Fruit fly (Drosophila melanogaster) whole organism, embryonic: Measurements from ENCODE around the gene CG18131.

Experiments used
- CG12391 ChIP-seq: fragments of 200-800 bp; sonication (Bioruptor generic); optimal IDR thresholded peaks from 3 replicates; lab custom pipeline; 2018; ENCODE audit warnings: missing biosample characterization, mild to moderate bottlenecking, missing genetic modification characterization, moderate library complexity
- CG12744 ChIP-seq: fragments of 200-800 bp; sonication (Bioruptor generic); optimal IDR thresholded peaks from 2 replicates; lab custom pipeline; 2016; ENCODE audit warnings: missing biosample characterization, missing genetic modification characterization
- CG14710 ChIP-seq: fragments of 200-800 bp; sonication (Bioruptor generic); optimal IDR thresholded peaks from 3 replicates; lab custom pipeline; 2019; ENCODE audit warnings: missing biosample characterization, mild to moderate bottlenecking, missing genetic modification characterization, moderate library complexity
- CG1529 ChIP-seq: fragments of 200-800 bp; sonication (Bioruptor generic); optimal IDR thresholded peaks from 3 replicates; lab custom pipeline; 2018; ENCODE audit warnings: missing biosample characterization, missing genetic modification characterization
- CG15696 ChIP-seq: fragments of 200-800 bp; sonication (Bioruptor generic); optimal IDR thresholded peaks from 2 replicates; lab custom pipeline; 2019; ENCODE audit warnings: missing biosample characterization, mild to moderate bottlenecking, missing genetic modification characterization, moderate library complexity
- CG1603 ChIP-seq: fragments of 200-800 bp; sonication (Bioruptor generic); optimal IDR thresholded peaks from 2 replicates; lab custom pipeline; 2019; ENCODE audit warnings: missing biosample characterization, mild to moderate bottlenecking, missing genetic modification characterization, moderate library complexity
- CG16815 ChIP-seq: fragments of 200-800 bp; sonication (Bioruptor generic); optimal IDR thresholded peaks from 3 replicates; lab custom pipeline; 2017; ENCODE audit warnings: missing biosample characterization, mild to moderate bottlenecking, missing genetic modification characterization
- CG17912 ChIP-seq: fragments of 200-800 bp; sonication (Bioruptor generic); optimal IDR thresholded peaks from 2 replicates; lab custom pipeline; 2018; ENCODE audit warnings: missing biosample characterization, mild to moderate bottlenecking, missing genetic modification characterization
- CG18262 ChIP-seq: fragments of 200-800 bp; optimal IDR thresholded peaks from 3 replicates; lab custom pipeline; 2019; ENCODE audit warnings: missing biosample characterization, mild to moderate bottlenecking, missing genetic modification characterization, moderate library complexity
- CG18764 ChIP-seq: fragments of 200-800 bp; sonication (Bioruptor generic); optimal IDR thresholded peaks from 3 replicates; lab custom pipeline; 2016; ENCODE audit warnings: missing biosample characterization, missing genetic modification characterization
- CG2678 ChIP-seq: fragments of 200-800 bp; sonication (Bioruptor generic); optimal IDR thresholded peaks from 3 replicates; lab custom pipeline; 2019; ENCODE audit warnings: missing biosample characterization, mild to moderate bottlenecking, missing genetic modification characterization, moderate library complexity
- CG31224 ChIP-seq: fragments of 200-800 bp; sonication (Bioruptor generic); IDR thresholded peaks from 2 replicates; pipeline ENCODE4 v1.3.6; 2022; ENCODE audit warnings: missing biosample characterization, missing genetic modification characterization
- CG3847 ChIP-seq: fragments of 200-800 bp; sonication (Bioruptor generic); IDR thresholded peaks from 2 replicates; pipeline ENCODE4 v1.3.6; 2022; ENCODE audit warnings: missing biosample characterization, missing genetic modification characterization
- CG3995 ChIP-seq: fragments of 200-800 bp; sonication (Bioruptor generic); optimal IDR thresholded peaks from 3 replicates; lab custom pipeline; 2016; ENCODE audit warnings: missing biosample characterization, missing genetic modification characterization
- CG6765 ChIP-seq: fragments of 200-800 bp; sonication (Bioruptor generic); optimal IDR thresholded peaks from 3 replicates; lab custom pipeline; 2017; ENCODE audit warnings: missing biosample characterization, mild to moderate bottlenecking, missing genetic modification characterization
- CG7556 ChIP-seq: fragments of 200-800 bp; sonication (Bioruptor generic); optimal IDR thresholded peaks from 2 replicates; lab custom pipeline; 2017; ENCODE audit warnings: missing biosample characterization, mild to moderate bottlenecking, missing genetic modification characterization
- CG7839 ChIP-seq: fragments of 200-800 bp; sonication (Bioruptor generic); optimal IDR thresholded peaks from 3 replicates; lab custom pipeline; 2018; ENCODE audit warnings: missing biosample characterization, mild to moderate bottlenecking, missing genetic modification characterization, moderate library complexity
- CG8359 ChIP-seq: fragments of 200-800 bp; sonication (Bioruptor generic); optimal IDR thresholded peaks from 2 replicates; lab custom pipeline; 2017; ENCODE audit warnings: missing biosample characterization, mild to moderate bottlenecking, missing genetic modification characterization, borderline replicate concordance
- CG9876 ChIP-seq: fragments of 200-800 bp; sonication (Bioruptor generic); optimal IDR thresholded peaks from 2 replicates; lab custom pipeline; 2016; ENCODE audit warnings: missing biosample characterization, missing genetic modification characterization
- Chrac-16 ChIP-seq: fragments of 200-800 bp; sonication (Bioruptor generic); optimal IDR thresholded peaks from 3 replicates; lab custom pipeline; 2016; ENCODE audit warnings: missing biosample characterization, missing genetic modification characterization
- CrebB ChIP-seq: fragments of 200-800 bp; sonication (Bioruptor generic); optimal IDR thresholded peaks from 3 replicates; lab custom pipeline; 2018; ENCODE audit warnings: missing biosample characterization, mild to moderate bottlenecking, missing genetic modification characterization
- Dad ChIP-seq: fragments of 200-800 bp; sonication (Bioruptor generic); optimal IDR thresholded peaks from 3 replicates; lab custom pipeline; 2016; ENCODE audit warnings: missing biosample characterization, missing genetic modification characterization
- E2f2 ChIP-seq: fragments of 200-800 bp; sonication (Bioruptor generic); IDR thresholded peaks from 2 replicates; pipeline ENCODE4 v1.3.6; 2022; ENCODE audit warnings: missing biosample characterization, missing genetic modification characterization
- Elba2 ChIP-seq: fragments of 200-800 bp; sonication (Bioruptor generic); optimal IDR thresholded peaks from 3 replicates; lab custom pipeline; 2016; ENCODE audit warnings: missing biosample characterization, missing genetic modification characterization
- Ets97D ChIP-seq: fragments of 200-800 bp; sonication (Bioruptor generic); optimal IDR thresholded peaks from 3 replicates; lab custom pipeline; 2016; ENCODE audit warnings: missing biosample characterization, missing genetic modification characterization
- Fer1 ChIP-seq: fragments of 200-800 bp; sonication (Bioruptor generic); optimal IDR thresholded peaks from 2 replicates; lab custom pipeline; 2017; ENCODE audit warnings: missing biosample characterization, mild to moderate bottlenecking, missing genetic modification characterization
- Hmx ChIP-seq: fragments of 200-800 bp; sonication (Bioruptor generic); optimal IDR thresholded peaks from 2 replicates; lab custom pipeline; 2016; ENCODE audit warnings: missing biosample characterization, missing genetic modification characterization
- Max ChIP-seq: fragments of 200-800 bp; sonication (Bioruptor generic); optimal IDR thresholded peaks from 2 replicates; lab custom pipeline; 2016; ENCODE audit warnings: missing biosample characterization, mild to moderate bottlenecking, missing genetic modification characterization
- Mrtf ChIP-seq: fragments of 200-800 bp; sonication (Bioruptor generic); IDR thresholded peaks from 3 replicates; pipeline ENCODE4 v1.3.6; 2022; ENCODE audit warnings: missing biosample characterization, missing genetic modification characterization
- PHDP ChIP-seq: fragments of 200-800 bp; sonication (Bioruptor generic); optimal IDR thresholded peaks from 3 replicates; lab custom pipeline; 2018; ENCODE audit warnings: missing biosample characterization, mild to moderate bottlenecking, missing genetic modification characterization, moderate library complexity
- Sin3A ChIP-seq: fragments of >200 bp; optimal IDR thresholded peaks from 2 replicates; lab custom pipeline; 2018
- Sry-δ ChIP-seq: fragments of 200-800 bp; sonication (Bioruptor generic); optimal IDR thresholded peaks from 2 replicates; lab custom pipeline; 2016; ENCODE audit warnings: missing biosample characterization, missing genetic modification characterization
- Taf1 ChIP-seq: fragments of 200-800 bp; sonication (Bioruptor generic); IDR thresholded peaks from 2 replicates; pipeline ENCODE4 v1.3.6; 2022; ENCODE audit warnings: missing biosample characterization, missing genetic modification characterization
- ab ChIP-seq: fragments of 200-800 bp; sonication (Bioruptor generic); optimal IDR thresholded peaks from 2 replicates; lab custom pipeline; 2016; ENCODE audit warnings: missing biosample characterization, missing genetic modification characterization
- bbx ChIP-seq: fragments of 200-800 bp; sonication (Bioruptor generic); IDR thresholded peaks from 2 replicates; pipeline ENCODE4 v1.3.6; 2022; ENCODE audit warnings: missing biosample characterization, missing genetic modification characterization; ENCODE audit not compliant: partially characterized antibody
- br ChIP-seq: fragments of >200 bp; optimal IDR thresholded peaks from 2 replicates; lab custom pipeline; 2017
- bsh ChIP-seq, 2 experiments: fragments of 200-800 bp; sonication (Bioruptor generic); optimal IDR thresholded peaks; 2 replicates each; lab custom pipeline; 2017 to 2018; ENCODE audit warnings: mild to moderate bottlenecking in 2 of 2, missing biosample characterization in 2 of 2, missing genetic modification characterization in 2 of 2, moderate library complexity in 1 of 2
- corto ChIP-seq: fragments of 200-800 bp; sonication (Bioruptor generic); optimal IDR thresholded peaks from 2 replicates; lab custom pipeline; 2016; ENCODE audit warnings: missing biosample characterization, mild to moderate bottlenecking, missing genetic modification characterization, moderate library complexity
- fru ChIP-seq: fragments of >200 bp; optimal IDR thresholded peaks from 2 replicates; lab custom pipeline; 2017
- gsb ChIP-seq: fragments of 200-800 bp; sonication (Bioruptor generic); IDR thresholded peaks from 2 replicates; pipeline ENCODE4 v1.3.6; 2022; ENCODE audit warnings: missing biosample characterization, missing genetic modification characterization
- hbn ChIP-seq: fragments of 200-800 bp; sonication (Bioruptor generic); IDR thresholded peaks from 2 replicates; pipeline ENCODE4 v1.3.6; 2022; ENCODE audit warnings: missing biosample characterization, missing genetic modification characterization; ENCODE audit not compliant: partially characterized antibody
- her ChIP-seq: fragments of 200-800 bp; sonication (Bioruptor generic); optimal IDR thresholded peaks from 2 replicates; lab custom pipeline; 2016; ENCODE audit warnings: missing biosample characterization, missing genetic modification characterization
- jumu ChIP-seq: fragments of 200-800 bp; sonication (Bioruptor generic); optimal IDR thresholded peaks from 3 replicates; lab custom pipeline; 2016; ENCODE audit warnings: missing biosample characterization, missing genetic modification characterization
- lilli ChIP-seq: fragments of 200-800 bp; sonication (Bioruptor generic); optimal IDR thresholded peaks from 3 replicates; lab custom pipeline; 2016; ENCODE audit warnings: missing biosample characterization, missing genetic modification characterization
- lov ChIP-seq, 2 experiments: fragments of 200-800 bp in 1 of 2; fragments of >200 bp in 1 of 2; sonication (Bioruptor generic) in 1 of 2; IDR thresholded peaks in 1 of 2; optimal IDR thresholded peaks in 1 of 2; 2 replicates in 1 of 2; 3 replicates in 1 of 2; pipeline versions ENCODE4 v1.3.6 to Lab custom; 2017 to 2022; ENCODE audit warnings: missing biosample characterization in 1 of 2, missing genetic modification characterization in 1 of 2
- org-1 ChIP-seq: fragments of 200-800 bp; sonication (Bioruptor generic); optimal IDR thresholded peaks from 2 replicates; lab custom pipeline; 2017; ENCODE audit warnings: missing biosample characterization, missing genetic modification characterization
- pfk ChIP-seq: fragments of 200-800 bp; sonication (Bioruptor generic); optimal IDR thresholded peaks from 2 replicates; lab custom pipeline; 2018; ENCODE audit warnings: missing biosample characterization, mild to moderate bottlenecking, missing genetic modification characterization, moderate library complexity
- sim ChIP-seq: fragments of 200-800 bp; sonication (Bioruptor generic); IDR thresholded peaks from 2 replicates; pipeline ENCODE4 v1.3.6; 2022; ENCODE audit warnings: missing biosample characterization, missing genetic modification characterization
- toy ChIP-seq: fragments of 200-800 bp; sonication (Bioruptor generic); IDR thresholded peaks from 2 replicates; pipeline ENCODE4 v1.3.6; 2022; ENCODE audit warnings: missing biosample characterization, missing genetic modification characterization
- trem ChIP-seq: fragments of 200-800 bp; optimal IDR thresholded peaks from 3 replicates; lab custom pipeline; 2019; ENCODE audit warnings: missing biosample characterization, mild to moderate bottlenecking, missing genetic modification characterization, moderate library complexity
- wek ChIP-seq: fragments of 200-800 bp; sonication (Bioruptor generic); optimal IDR thresholded peaks from 3 replicates; lab custom pipeline; 2018; ENCODE audit warnings: missing biosample characterization, mild to moderate bottlenecking, missing genetic modification characterization, moderate library complexity

CG18131 gene

dm6 chr2L:1470772-1471171 lies 29.6 kb downstream of the CG18131 start (continued):
- TF ChIP-seq hbn (GFP tag; lab: Robert Waterston, UW) (no peak), CG8359 (no peak), CG17912 (no peak), E2f2 (GFP tag; lab: Robert Waterston, UW) (no peak), CG12744 (GFP tag; lab: Kevin White, UChicago) (no peak), Fer1 (GFP tag; lab: Kevin White, UChicago) (no peak), CG9876 (GFP tag; lab: Kevin White, UChicago) (no peak), wek (GFP tag; lab: Kevin White, UChicago) (no peak), Taf1 (no peak), CG1603 (tag; lab: Kevin White, UChicago) (peak; percentile 33), jumu (GFP tag; lab: Kevin White, UChicago) (no peak), lov (optimal IDR thresholded peaks at IDR 0.05; lab: Kevin White, UChicago) (no peak), lov (GFP tag; IDR thresholded peaks at IDR 0.05; lab: Robert Waterston, UW) (0 out of 3 replicates have a peak, but pooled peaks have one; percentile 11), corto (GFP tag; lab: Kevin White, UChicago) (no peak), Ets97D (GFP tag; lab: Kevin White, UChicago) (no peak), toy (no peak), CG7839 (tag; lab: Kevin White, UChicago) (peak; percentile 3)

- TF ChIP-seq CrebB (tag; lab: Kevin White, UChicago) (no peak), bsh (GFP tag; optimal IDR thresholded peaks at IDR 0.05; lab: Kevin White, UChicago) (peak in 1 of 2 experiments; percentile 42), CG16815 (GFP tag; lab: Kevin White, UChicago) (no peak), fru (lab: Kevin White, UChicago) (no peak), PHDP (no peak), CG1529 (no peak), trem (tag; lab: Kevin White, UChicago) (no peak), her (GFP tag; lab: Kevin White, UChicago) (no peak), CG6765 (GFP tag; lab: Kevin White, UChicago) (no peak), CG12391 (tag; lab: Kevin White, UChicago) (peak; percentile 38), bbx (GFP tag; lab: Robert Waterston, UW) (no peak), lilli (GFP tag; lab: Kevin White, UChicago) (no peak), CG8359 (no peak), pfk (no peak), CG3847 (GFP tag; lab: Robert Waterston, UW) (no peak), Mrtf (GFP tag; lab: Robert Waterston, UW) (no peak), CG18262 (peak; percentile 54), CG3995 (GFP tag; lab: Kevin White, UChicago) (no peak), CG7556 (GFP tag; lab: Kevin White, UChicago) (peak; percentile 15), Elba2 (no peak), Chrac-16 (GFP tag; lab: Kevin White, UChicago) (peak; percentile 15), Sry-δ (GFP tag; lab: Kevin White, UChicago) (no peak), CG31224 (GFP tag; lab: Robert Waterston, UW) (no peak), CG15696 (tag; lab: Kevin White, UChicago) (peak; percentile 26), org-1 (peak; percentile 6), Sin3A (lab: Kevin White, UChicago) (no peak), CG9876 (GFP tag; lab: Kevin White, UChicago) (no peak), CG14710 (peak; percentile 33), Dad (GFP tag; lab: Kevin White, UChicago) (no peak), CG18764 (no peak), CG2678 (tag; lab: Kevin White, UChicago) (peak; percentile 29), br (lab: Kevin White, UChicago) (no peak), sim (no peak), Max (no peak), Hmx (GFP tag; lab: Kevin White, UChicago) (no peak), gsb (GFP tag; lab: Robert Waterston, UW) (no peak), ab (GFP tag; lab: Kevin White, UChicago) (no peak)
These were observed 30.4 kb downstream of the CG18131 start for dm6 chr2L:1470009-1470408.
